Worm (Caenorhabditis elegans) whole organism, mixed stage, embryonic: ENCODE results near the gene K10B3.5.
A peak's percentile ranks its signal among the peaks of the same experiment; 100 is the strongest.

Source experiments
- M03D4.4 ChIP-seq: sonication (generic microtip); optimal IDR thresholded peaks from 2 replicates; lab custom pipeline; 2017; ENCODE audit warnings: mild to moderate bottlenecking, missing genetic modification characterization, missing compliant biosample characterization
- bed-3 ChIP-seq: fragments of 200-800 bp; sonication (Bioruptor generic); optimal IDR thresholded peaks from 3 replicates; lab custom pipeline; 2018; ENCODE audit warnings: mild to moderate bottlenecking, missing genetic modification characterization, moderate library complexity, missing compliant biosample characterization
- blmp-1 ChIP-seq: fragments of 150-350 bp; optimal IDR thresholded peaks from 2 replicates; lab custom pipeline; 2014; ENCODE audit warnings: missing biosample characterization, missing genetic modification characterization
- ceh-39 ChIP-seq: fragments of 150-350 bp; optimal IDR thresholded peaks from 2 replicates; lab custom pipeline; 2014; ENCODE audit warnings: missing biosample characterization, missing genetic modification characterization
- ceh-43 ChIP-seq: fragments of 200-800 bp; sonication (Bioruptor generic); optimal IDR thresholded peaks from 2 replicates; lab custom pipeline; 2018; ENCODE audit warnings: mild to moderate bottlenecking, missing genetic modification characterization, moderate library complexity, missing compliant biosample characterization
- ceh-83 ChIP-seq: fragments of 200-800 bp; sonication (Bioruptor generic); optimal IDR thresholded peaks from 2 replicates; lab custom pipeline; 2018; ENCODE audit warnings: mild to moderate bottlenecking, missing genetic modification characterization, missing compliant biosample characterization
- ces-1 ChIP-seq: fragments of 150-350 bp; optimal IDR thresholded peaks from 2 replicates; lab custom pipeline; 2014; ENCODE audit warnings: missing biosample characterization, missing genetic modification reagents, missing genetic modification characterization
- cnd-1 ChIP-seq: fragments of 200-800 bp; sonication (Bioruptor generic); optimal IDR thresholded peaks from 2 replicates; lab custom pipeline; 2018; ENCODE audit warnings: mild to moderate bottlenecking, missing genetic modification characterization, missing compliant biosample characterization
- drap-1 ChIP-seq: fragments of 200-800 bp; sonication (Bioruptor generic); optimal IDR thresholded peaks from 3 replicates; lab custom pipeline; 2018; ENCODE audit warnings: mild to moderate bottlenecking, missing genetic modification characterization, missing compliant biosample characterization
- elt-1 ChIP-seq: sonication (generic microtip); optimal IDR thresholded peaks from 2 replicates; lab custom pipeline; 2017; ENCODE audit warnings: missing genetic modification characterization, mild to moderate bottlenecking, missing compliant biosample characterization, antibody characterized with exemption, moderate library complexity, borderline replicate concordance; ENCODE audit not compliant: insufficient read depth
- flh-1 ChIP-seq: fragments of 200-800 bp; sonication (Bioruptor generic); optimal IDR thresholded peaks from 2 replicates; lab custom pipeline; 2018; ENCODE audit warnings: mild to moderate bottlenecking, missing genetic modification characterization, moderate library complexity, missing compliant biosample characterization
- ham-2 ChIP-seq: fragments of 200-800 bp; sonication (Bioruptor generic); optimal IDR thresholded peaks from 2 replicates; lab custom pipeline; 2018; ENCODE audit warnings: mild to moderate bottlenecking, missing genetic modification characterization, missing compliant biosample characterization
- hlh-1 ChIP-seq: fragments of 150-350 bp; optimal IDR thresholded peaks from 2 replicates; lab custom pipeline; 2014; ENCODE audit warnings: missing biosample characterization, missing genetic modification reagents, missing genetic modification characterization
- lin-13 ChIP-seq: fragments of 150-350 bp; optimal IDR thresholded peaks from 2 replicates; lab custom pipeline; 2014; ENCODE audit warnings: missing biosample characterization, missing genetic modification characterization
- lin-32 ChIP-seq: fragments of 200-800 bp; sonication (Bioruptor generic); optimal IDR thresholded peaks from 2 replicates; lab custom pipeline; 2018; ENCODE audit warnings: mild to moderate bottlenecking, missing genetic modification characterization, missing compliant biosample characterization
- lsy-2 ChIP-seq: fragments of 150-350 bp; optimal IDR thresholded peaks from 2 replicates; lab custom pipeline; 2014; ENCODE audit warnings: missing biosample characterization, missing genetic modification characterization
- mab-5 ChIP-seq: fragments of 150-350 bp; optimal IDR thresholded peaks from 2 replicates; lab custom pipeline; 2014; ENCODE audit warnings: missing biosample characterization, missing genetic modification characterization
- mep-1 ChIP-seq: fragments of 150-350 bp; optimal IDR thresholded peaks from 2 replicates; lab custom pipeline; 2017; ENCODE audit warnings: missing biosample characterization, missing genetic modification reagents, missing genetic modification characterization, inconsistent platforms
- mls-2 ChIP-seq: sonication (generic microtip); optimal IDR thresholded peaks from 2 replicates; lab custom pipeline; 2016; ENCODE audit warnings: mild to moderate bottlenecking, missing genetic modification characterization, moderate library complexity, missing compliant biosample characterization
- nhr-12 ChIP-seq: fragments of 150-350 bp; optimal IDR thresholded peaks from 2 replicates; lab custom pipeline; 2014; ENCODE audit warnings: missing biosample characterization, missing genetic modification characterization
- nhr-2 ChIP-seq: fragments of 150-350 bp; optimal IDR thresholded peaks from 2 replicates; lab custom pipeline; 2014; ENCODE audit warnings: missing biosample characterization, missing genetic modification characterization
- nhr-237 ChIP-seq: fragments of 150-350 bp; optimal IDR thresholded peaks from 2 replicates; lab custom pipeline; 2014; ENCODE audit warnings: missing biosample characterization, missing genetic modification characterization
- nhr-28 ChIP-seq: fragments of 150-350 bp; optimal IDR thresholded peaks from 2 replicates; lab custom pipeline; 2014; ENCODE audit warnings: missing biosample characterization, missing genetic modification characterization
- pha-4 ChIP-seq: fragments of 150-350 bp; optimal IDR thresholded peaks from 2 replicates; lab custom pipeline; 2018; ENCODE audit warnings: missing biosample characterization, missing genetic modification reagents, missing genetic modification characterization
- sem-2 ChIP-seq: fragments of 200-800 bp; sonication (Bioruptor generic); optimal IDR thresholded peaks from 2 replicates; lab custom pipeline; 2018; ENCODE audit warnings: mild to moderate bottlenecking, missing genetic modification characterization, missing compliant biosample characterization
- snpc-4 ChIP-seq: fragments of 150-350 bp; optimal IDR thresholded peaks from 2 replicates; lab custom pipeline; 2014; ENCODE audit warnings: missing biosample characterization, missing genetic modification characterization
- sptf-1 ChIP-seq: sonication (generic microtip); optimal IDR thresholded peaks from 2 replicates; lab custom pipeline; 2017; ENCODE audit warnings: mild to moderate bottlenecking, missing genetic modification characterization, moderate library complexity, missing compliant biosample characterization
- tbx-8 ChIP-seq: fragments of 200-800 bp; sonication (Bioruptor generic); optimal IDR thresholded peaks from 2 replicates; lab custom pipeline; 2018; ENCODE audit warnings: mild to moderate bottlenecking, missing genetic modification characterization, moderate library complexity, missing compliant biosample characterization
- unc-120 ChIP-seq: sonication (generic microtip); optimal IDR thresholded peaks from 2 replicates; lab custom pipeline; 2017; ENCODE audit warnings: missing genetic modification characterization, missing compliant biosample characterization; ENCODE audit not compliant: poor library complexity, severe bottlenecking
- unc-39 ChIP-seq: fragments of 150-350 bp; optimal IDR thresholded peaks from 2 replicates; lab custom pipeline; 2014; ENCODE audit warnings: missing biosample characterization, missing genetic modification characterization
- unc-62 ChIP-seq: fragments of 150-350 bp; optimal IDR thresholded peaks from 2 replicates; lab custom pipeline; 2014; ENCODE audit warnings: missing biosample characterization, missing genetic modification reagents, missing genetic modification characterization
- zip-8 ChIP-seq: fragments of 150-350 bp; optimal IDR thresholded peaks from 2 replicates; lab custom pipeline; 2014; ENCODE audit warnings: missing biosample characterization, missing genetic modification characterization
- ztf-11 ChIP-seq: fragments of 150-350 bp; optimal IDR thresholded peaks from 2 replicates; lab custom pipeline; 2014; ENCODE audit warnings: missing biosample characterization, missing genetic modification characterization

The K10B3.5 gene

ce11 chrX:3106137-3106536 lies at the start of gene K10B3.5:
Gene K10B3.5, minus strand, starts transcription at chrX:3106479.
- TF ChIP-seq elt-1 (peak; percentile 16), nhr-12 (no peak), tbx-8 (GFP tag; lab: Kevin White, UChicago) (no peak), pha-4 (tag; lab: Kevin White, UChicago) (peak; percentile 13), unc-62 (no peak), M03D4.4 (tag; lab: Kevin White, UChicago) (no peak), ces-1 (GFP tag; lab: Kevin White, UChicago) (peak; percentile 52), drap-1 (GFP tag; lab: Kevin White, UChicago) (no peak), mab-5 (tag; lab: Kevin White, UChicago) (peak; percentile 20), ceh-39 (tag; lab: Kevin White, UChicago) (peak; percentile 16), nhr-2 (tag; lab: Kevin White, UChicago) (peak; percentile 24), lin-32 (GFP tag; lab: Kevin White, UChicago) (no peak), lin-13 (tag; lab: Kevin White, UChicago) (peak; percentile 77), unc-39 (tag; lab: Kevin White, UChicago) (no peak), mep-1 (peak; percentile 85), ham-2 (GFP tag; lab: Kevin White, UChicago) (no peak), unc-120 (tag; lab: Kevin White, UChicago) (no peak), lsy-2 (peak; percentile 66), zip-8 (tag; lab: Kevin White, UChicago) (no peak), sptf-1 (tag; lab: Kevin White, UChicago) (no peak)

- no peak for TF ChIP-seq snpc-4 (tag; lab: Kevin White, UChicago)
- TF ChIP-seq zip-8 (tag; lab: Kevin White, UChicago): peak; percentile 6
- TF ChIP-seq, all 35 proteins: peak for 1
Measured at ce11 chrX:3155111-3155843, 49.0 kb upstream of the K10B3.5 start.

- TF ChIP-seq sem-2 (no peak), unc-62 (no peak), drap-1 (GFP tag; lab: Kevin White, UChicago) (no peak), nhr-237 (no peak), mab-5 (tag; lab: Kevin White, UChicago) (no peak), blmp-1 (no peak), unc-120 (tag; lab: Kevin White, UChicago) (no peak), ztf-11 (no peak), snpc-4 (tag; lab: Kevin White, UChicago) (no peak), mls-2 (no peak), zip-8 (tag; lab: Kevin White, UChicago) (no peak), bed-3 (GFP tag; lab: Kevin White, UChicago) (no peak), flh-1 (no peak), pha-4 (tag; lab: Kevin White, UChicago) (no peak), ceh-83 (GFP tag; lab: Kevin White, UChicago) (no peak), hlh-1 (tag; lab: Kevin White, UChicago) (no peak), unc-39 (tag; lab: Kevin White, UChicago) (no peak), elt-1 (no peak), M03D4.4 (tag; lab: Kevin White, UChicago) (no peak), cnd-1 (tag; lab: Kevin White, UChicago) (no peak)
Measured at ce11 chrX:3154562-3154961, 48.3 kb upstream of the K10B3.5 start.

DNA sequence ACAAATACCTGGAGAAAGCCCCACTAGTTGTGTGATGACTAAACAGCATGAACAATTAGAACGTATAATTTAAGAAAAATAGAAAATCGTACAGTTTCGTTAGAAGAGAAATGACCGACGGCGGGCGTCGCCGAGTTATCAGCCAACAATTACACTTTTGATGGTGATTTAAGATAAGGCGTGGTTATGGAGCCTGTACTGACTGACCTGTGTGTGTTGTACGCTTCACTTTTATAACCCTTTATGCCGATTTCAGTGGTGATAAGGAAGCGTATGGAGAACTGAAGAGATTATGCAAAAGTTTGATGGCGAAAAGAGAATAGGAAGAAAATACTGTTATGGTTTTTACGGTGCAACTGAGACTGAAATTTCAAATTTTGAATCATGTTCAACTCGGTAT lies 46.9 kb upstream of the K10B3.5 start:
- no peak for TF ChIP-seq mls-2
- TF ChIP-seq pha-4 (tag; lab: Kevin White, UChicago): no peak
- TF ChIP-seq snpc-4 (tag; lab: Kevin White, UChicago): no peak
- TF ChIP-seq nhr-2 (tag; lab: Kevin White, UChicago): no peak
- no peak for TF ChIP-seq lin-32 (GFP tag; lab: Kevin White, UChicago)
- TF ChIP-seq, all 35 proteins: peak for 0

DNA sequence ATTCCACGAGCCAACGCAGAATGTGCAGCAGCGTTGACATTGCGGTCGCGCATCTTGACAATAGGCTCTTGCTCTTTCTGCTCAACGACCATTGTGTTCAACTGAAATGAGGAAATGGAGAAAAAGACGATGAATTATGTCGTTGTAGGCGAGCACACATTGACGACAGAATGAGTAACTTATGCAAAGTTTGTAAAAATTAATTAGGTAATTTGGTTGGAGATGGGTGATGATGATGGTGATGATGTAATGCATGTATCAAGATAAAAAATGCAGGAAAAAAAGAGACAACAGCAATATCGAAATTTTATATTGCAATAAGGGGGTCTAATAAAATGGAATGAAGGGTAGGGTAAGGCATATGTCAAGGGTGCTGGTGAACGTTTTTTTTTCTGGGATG lies 46.1 kb upstream of the K10B3.5 start, which contains the start of gene bbln-1:
TSS of gene bbln-1 (minus strand) at position 101 of the 400 bp plus-strand sequence.
- TF ChIP-seq unc-39 (tag; lab: Kevin White, UChicago): no peak
- TF ChIP-seq ceh-83 (GFP tag; lab: Kevin White, UChicago): no peak
- no peak for TF ChIP-seq nhr-28
- TF ChIP-seq ceh-43 (GFP tag; lab: Kevin White, UChicago): no peak
- no peak for TF ChIP-seq cnd-1 (tag; lab: Kevin White, UChicago)
- no peak for TF ChIP-seq zip-8 (tag; lab: Kevin White, UChicago)
- no peak for TF ChIP-seq ham-2 (GFP tag; lab: Kevin White, UChicago)
- TF ChIP-seq, all 35 proteins: peak for 0
